Worm (Caenorhabditis elegans) whole organism, young adult: Measurements from ENCODE around the gene F09E5.8.
A peak's percentile ranks its signal among the peaks of the same experiment; 100 is the strongest.

Experiments
- B0035.1 ChIP-seq: sonication (generic microtip); optimal IDR thresholded peaks from 2 replicates; lab custom pipeline; 2016; ENCODE audit warnings: missing genetic modification characterization, mild to moderate bottlenecking, missing compliant biosample characterization, missing genotype, missing genetic modification reagents
- B0336.3 ChIP-seq: fragments of 200-800 bp; sonication (Bioruptor generic); IDR thresholded peaks from 2 replicates; pipeline ENCODE4 v1.3.6; 2022; ENCODE audit warnings: missing genetic modification characterization, missing compliant biosample characterization
- C06A6.2 ChIP-seq: fragments of 200-800 bp; sonication (Bioruptor generic); conservative IDR thresholded peaks from 2 replicates; pipeline ENCODE4 v1.3.6; 2022; ENCODE audit warnings: missing genetic modification characterization, missing compliant biosample characterization
- C17E4.6 ChIP-seq: fragments of 200-800 bp; sonication (Bioruptor generic); IDR thresholded peaks from 2 replicates; pipeline ENCODE4 v1.3.6; 2022; ENCODE audit warnings: missing genetic modification reagents, missing genetic modification characterization, missing compliant biosample characterization
- F23B12.7 ChIP-seq: sonication (generic microtip); optimal IDR thresholded peaks from 2 replicates; lab custom pipeline; 2017; ENCODE audit warnings: missing genetic modification characterization, mild to moderate bottlenecking, missing compliant biosample characterization, antibody characterized with exemption, moderate library complexity; ENCODE audit not compliant: insufficient read depth
- F33H1.4 ChIP-seq: fragments of 200-800 bp; sonication (Bioruptor generic); IDR thresholded peaks from 2 replicates; pipeline ENCODE4 v1.3.6; 2022; ENCODE audit warnings: missing genetic modification reagents, missing genetic modification characterization, missing compliant biosample characterization
- F55B11.4 ChIP-seq: sonication (generic microtip); optimal IDR thresholded peaks from 2 replicates; lab custom pipeline; 2016; ENCODE audit warnings: missing compliant biosample characterization, missing genetic modification characterization, borderline replicate concordance; ENCODE audit not compliant: insufficient read depth
- K11D2.4 ChIP-seq: fragments of 200-800 bp; sonication (Bioruptor generic); IDR thresholded peaks from 2 replicates; pipeline ENCODE4 v1.3.6; 2022; ENCODE audit warnings: missing genetic modification reagents, missing genetic modification characterization, missing compliant biosample characterization
- K12H6.12 ChIP-seq: fragments of 200-800 bp; sonication (Bioruptor generic); optimal IDR thresholded peaks from 2 replicates; lab custom pipeline; 2018; ENCODE audit warnings: mild to moderate bottlenecking, missing genetic modification characterization, missing compliant biosample characterization
- T07F8.4 ChIP-seq: sonication (generic microtip); optimal IDR thresholded peaks from 2 replicates; lab custom pipeline; 2016; ENCODE audit warnings: mild to moderate bottlenecking, missing genetic modification characterization, moderate library complexity, missing compliant biosample characterization
- Y53G8AR.9 ChIP-seq: fragments of 200-800 bp; sonication (Bioruptor generic); conservative IDR thresholded peaks from 2 replicates; pipeline ENCODE4 v1.3.6; 2022; ENCODE audit warnings: missing genetic modification reagents, missing genetic modification characterization, missing compliant biosample characterization
- Y95B8A.8 ChIP-seq: fragments of 200-800 bp; sonication (Bioruptor generic); IDR thresholded peaks from 2 replicates; pipeline ENCODE4 v1.3.6; 2022; ENCODE audit warnings: missing genetic modification reagents, missing genetic modification characterization, missing compliant biosample characterization
- bed-2 ChIP-seq: fragments of 200-800 bp; sonication (Bioruptor generic); IDR thresholded peaks from 2 replicates; pipeline ENCODE4 v1.3.6; 2022; ENCODE audit warnings: missing genetic modification reagents, missing genetic modification characterization, missing compliant biosample characterization
- ccch-3 ChIP-seq: fragments of 200-800 bp; sonication (Bioruptor generic); optimal IDR thresholded peaks from 2 replicates; lab custom pipeline; 2018; ENCODE audit warnings: mild to moderate bottlenecking, missing genetic modification characterization, missing compliant biosample characterization
- cebp-1 ChIP-seq, 2 experiments: fragments of 200-800 bp in 1 of 2; sonication (Bioruptor generic) in 1 of 2; sonication (generic microtip) in 1 of 2; IDR thresholded peaks in 1 of 2; optimal IDR thresholded peaks in 1 of 2; 2 replicates each; pipeline versions ENCODE4 v1.3.6 to Lab custom; 2017 to 2022; ENCODE audit warnings: missing compliant biosample characterization in 2 of 2, missing genetic modification characterization in 2 of 2, mild to moderate bottlenecking in 1 of 2, missing genetic modification reagents in 1 of 2, moderate library complexity in 1 of 2
- ceh-27 ChIP-seq: fragments of 200-800 bp; sonication (Bioruptor generic); optimal IDR thresholded peaks from 2 replicates; lab custom pipeline; 2018; ENCODE audit warnings: mild to moderate bottlenecking, missing genetic modification characterization, moderate library complexity, missing compliant biosample characterization
- ceh-40 ChIP-seq: fragments of 200-800 bp; sonication (Bioruptor generic); IDR thresholded peaks from 2 replicates; pipeline ENCODE4 v1.3.6; 2022; ENCODE audit warnings: missing genetic modification characterization, missing compliant biosample characterization
- efl-1 ChIP-seq: fragments of 150-350 bp; optimal IDR thresholded peaks from 2 replicates; lab custom pipeline; 2014; ENCODE audit warnings: missing biosample characterization, missing genetic modification reagents, missing genetic modification characterization
- gei-17 ChIP-seq: fragments of 200-800 bp; sonication (Bioruptor generic); optimal IDR thresholded peaks from 2 replicates; lab custom pipeline; 2018; ENCODE audit warnings: mild to moderate bottlenecking, missing genetic modification characterization, missing compliant biosample characterization
- him-1 ChIP-seq: sonication (generic microtip); optimal IDR thresholded peaks from 2 replicates; lab custom pipeline; 2016; ENCODE audit warnings: missing genotype, missing genetic modification reagents, missing genetic modification characterization, missing compliant biosample characterization
- hmg-20 ChIP-seq: fragments of 200-800 bp; sonication (Bioruptor generic); IDR thresholded peaks from 2 replicates; pipeline ENCODE4 v1.3.6; 2022; ENCODE audit warnings: missing genetic modification reagents, missing genetic modification characterization, missing compliant biosample characterization
- hrde-1 ChIP-seq: sonication (generic microtip); optimal IDR thresholded peaks from 2 replicates; lab custom pipeline; 2016; ENCODE audit warnings: missing genetic modification characterization, mild to moderate bottlenecking, missing compliant biosample characterization, moderate library complexity, missing genotype, missing genetic modification reagents, borderline replicate concordance
- hsf-1 ChIP-seq: fragments of 200-800 bp; sonication (Bioruptor generic); IDR thresholded peaks from 2 replicates; pipeline ENCODE4 v1.3.6; 2022; ENCODE audit warnings: missing genetic modification reagents, missing genetic modification characterization, missing compliant biosample characterization
- lag-1 ChIP-seq: fragments of 200-800 bp; sonication (Bioruptor generic); IDR thresholded peaks from 2 replicates; pipeline ENCODE4 v1.3.6; 2022; ENCODE audit warnings: missing genetic modification reagents, missing genetic modification characterization, missing compliant biosample characterization
- let-607 ChIP-seq, 2 experiments: fragments of 200-800 bp in 1 of 2; sonication (Bioruptor generic) in 1 of 2; sonication (generic microtip) in 1 of 2; optimal IDR thresholded peaks; 2 replicates each; lab custom pipeline; 2016 to 2018; ENCODE audit warnings: mild to moderate bottlenecking in 2 of 2, missing compliant biosample characterization in 2 of 2, missing genetic modification characterization in 2 of 2, moderate library complexity in 2 of 2, missing genotype in 1 of 2
- lin-54 ChIP-seq: fragments of 200-800 bp; sonication (Bioruptor generic); optimal IDR thresholded peaks from 2 replicates; lab custom pipeline; 2018; ENCODE audit warnings: mild to moderate bottlenecking, missing genetic modification characterization, missing compliant biosample characterization
- lir-1 ChIP-seq: fragments of 200-800 bp; sonication (Bioruptor generic); conservative IDR thresholded peaks from 2 replicates; pipeline ENCODE4 v1.3.6; 2022; ENCODE audit warnings: missing genetic modification reagents, missing genetic modification characterization, missing compliant biosample characterization
- madf-10 ChIP-seq: sonication (generic microtip); optimal IDR thresholded peaks from 2 replicates; lab custom pipeline; 2016; ENCODE audit warnings: mild to moderate bottlenecking, missing genetic modification characterization, missing compliant biosample characterization
- madf-3 ChIP-seq: fragments of 200-800 bp; sonication (Bioruptor generic); IDR thresholded peaks from 2 replicates; pipeline ENCODE4 v1.3.6; 2022; ENCODE audit warnings: missing genetic modification reagents, missing genetic modification characterization, missing compliant biosample characterization
- mcd-1 ChIP-seq: fragments of 200-800 bp; sonication (Bioruptor generic); IDR thresholded peaks from 2 replicates; pipeline ENCODE4 v1.3.6; 2022; ENCODE audit warnings: missing genetic modification reagents, missing genetic modification characterization, missing compliant biosample characterization
- nfyb-1 ChIP-seq: fragments of 200-800 bp; sonication (Bioruptor generic); IDR thresholded peaks from 2 replicates; pipeline ENCODE4 v1.3.6; 2022; ENCODE audit warnings: missing genetic modification reagents, missing genetic modification characterization, missing compliant biosample characterization
- nhr-120 ChIP-seq: fragments of 200-800 bp; sonication (Bioruptor generic); IDR thresholded peaks from 2 replicates; pipeline ENCODE4 v1.3.6; 2022; ENCODE audit warnings: missing genetic modification characterization, missing compliant biosample characterization
- nhr-27 ChIP-seq: fragments of 200-800 bp; sonication (Bioruptor generic); optimal IDR thresholded peaks from 2 replicates; lab custom pipeline; 2018; ENCODE audit warnings: mild to moderate bottlenecking, missing genetic modification characterization, moderate library complexity, missing compliant biosample characterization
- repo-1 ChIP-seq: sonication (generic microtip); optimal IDR thresholded peaks from 2 replicates; lab custom pipeline; 2017; ENCODE audit warnings: mild to moderate bottlenecking, missing genetic modification characterization, missing compliant biosample characterization
- snpc-4 ChIP-seq, 5 experiments: fragments of 150-350 bp in 1 of 5; sonication (generic microtip) in 4 of 5; optimal IDR thresholded peaks; 2 replicates each; lab custom pipeline; 2014 to 2018; ENCODE audit warnings: missing genetic modification characterization in 5 of 5, missing biosample characterization in 3 of 5, antibody characterized with exemption in 2 of 5, mild to moderate bottlenecking in 2 of 5, missing compliant biosample characterization in 2 of 5, missing genotype in 2 of 5, moderate library complexity in 2 of 5, missing genetic modification reagents in 1 of 5
- tlf-1 ChIP-seq: fragments of 200-800 bp; sonication (Bioruptor generic); optimal IDR thresholded peaks from 2 replicates; lab custom pipeline; 2018; ENCODE audit warnings: mild to moderate bottlenecking, missing genetic modification characterization, missing compliant biosample characterization
- unc-130 ChIP-seq: sonication (generic microtip); optimal IDR thresholded peaks from 2 replicates; lab custom pipeline; 2016; ENCODE audit warnings: missing genetic modification reagents, missing genetic modification characterization, missing compliant biosample characterization
- ztf-18 ChIP-seq: sonication (generic microtip); optimal IDR thresholded peaks from 2 replicates; lab custom pipeline; 2016; ENCODE audit warnings: missing genotype, mild to moderate bottlenecking, missing genetic modification characterization, missing compliant biosample characterization

Gene F09E5.8

DNA sequence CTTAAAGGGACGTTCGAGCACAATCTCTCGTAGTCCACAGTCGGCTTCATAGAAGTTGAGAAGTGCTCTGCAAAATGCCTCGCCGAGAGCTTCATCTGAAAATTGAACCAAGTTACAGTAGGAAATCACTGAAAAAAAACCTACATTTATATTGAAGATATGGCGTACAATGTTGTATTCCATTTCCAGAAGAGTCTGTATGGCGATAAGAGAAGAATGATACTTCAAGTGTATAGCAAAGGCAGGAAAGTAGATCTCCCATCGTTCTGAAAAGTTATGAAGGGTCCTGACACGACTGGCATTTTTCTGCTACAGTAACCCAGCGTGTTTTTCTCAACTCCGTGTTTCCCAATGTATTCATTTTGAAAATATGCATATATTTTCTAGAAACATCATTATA, 33.8 kb downstream of the F09E5.8 start:
- TF ChIP-seq hrde-1 (tag; lab: Kevin White, UChicago), result peak; percentile 53
- 0 out of 2 replicates have a peak, but pooled peaks have one; percentile 8 for TF ChIP-seq nfyb-1 (GFP tag; lab: Robert Waterston, UW)
- no peak for TF ChIP-seq lir-1 (GFP tag; lab: Robert Waterston, UW)
- no peak for TF ChIP-seq let-607 (tag; optimal IDR thresholded peaks at IDR 0.05; lab: Kevin White, UChicago)
- TF ChIP-seq, all 124 proteins: peak for 2

DNA sequence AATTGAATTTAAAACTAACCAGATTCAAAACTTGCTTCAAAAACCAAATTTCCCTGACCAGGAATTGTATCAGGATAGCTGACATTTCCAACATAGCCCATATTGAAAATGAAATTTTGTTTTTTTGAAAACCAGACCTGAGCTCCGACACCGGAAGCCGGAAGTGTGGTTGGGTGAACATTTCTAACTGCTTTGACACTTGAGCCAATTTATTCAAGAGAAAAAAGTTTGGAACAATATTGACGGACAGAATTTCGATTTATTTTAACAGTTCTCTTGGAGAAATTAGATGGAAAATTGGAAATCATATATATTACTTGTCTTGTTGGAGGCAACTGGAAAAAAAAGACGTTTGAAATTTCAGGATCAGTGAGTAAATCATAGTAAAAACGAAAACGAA, 36.7 kb downstream of the F09E5.8 start, which contains the start of gene ccpp-6:
ccpp-6 (minus strand) TSS at position 101 of the 400 bp plus-strand sequence.
- TF ChIP-seq hmg-20 (GFP tag; lab: Robert Waterston, UW) (no peak), ccch-3 (no peak), B0035.1 (tag; lab: Kevin White, UChicago) (no peak), T07F8.4 (tag; lab: Kevin White, UChicago) (no peak), K12H6.12 (tag; lab: Kevin White, UChicago) (no peak), C17E4.6 (no peak), lin-54 (GFP tag; lab: Kevin White, UChicago) (no peak), lag-1 (no peak), B0336.3 (peak; percentile 40; the same call in 1 of the 2 replicates), nhr-27 (tag; lab: Kevin White, UChicago) (no peak), hsf-1 (GFP tag; lab: Robert Waterston, UW) (0 out of 2 replicates have a peak, but pooled peaks have one; percentile 22), him-1 (tag; lab: Kevin White, UChicago) (peak; percentile 23), tlf-1 (GFP tag; lab: Kevin White, UChicago) (no peak), bed-2 (GFP tag; lab: Robert Waterston, UW) (no peak), ceh-27 (GFP tag; lab: Kevin White, UChicago) (no peak), unc-130 (GFP tag; lab: Kevin White, UChicago) (no peak), Y95B8A.8 (peak; percentile 36; the same call in 1 of the 2 replicates), madf-3 (0 out of 2 replicates have a peak, but pooled peaks have one; percentile 42), Y53G8AR.9 (GFP tag; lab: Robert Waterston, UW) (0 out of 2 replicates have a peak, but pooled peaks have one; percentile 11), gei-17 (GFP tag; lab: Kevin White, UChicago) (no peak), snpc-4 (GFP tag; optimal IDR thresholded peaks at IDR 0.05; lab: Kevin White, UChicago) (no peak), snpc-4 (tag; optimal IDR thresholded peaks at IDR 0.05; lab: Kevin White, UChicago) (no peak), F33H1.4 (no peak), F55B11.4 (tag; lab: Kevin White, UChicago) (no peak), madf-10 (tag; lab: Kevin White, UChicago) (no peak)
- TF ChIP-seq, all 124 proteins: peak for 6

DNA sequence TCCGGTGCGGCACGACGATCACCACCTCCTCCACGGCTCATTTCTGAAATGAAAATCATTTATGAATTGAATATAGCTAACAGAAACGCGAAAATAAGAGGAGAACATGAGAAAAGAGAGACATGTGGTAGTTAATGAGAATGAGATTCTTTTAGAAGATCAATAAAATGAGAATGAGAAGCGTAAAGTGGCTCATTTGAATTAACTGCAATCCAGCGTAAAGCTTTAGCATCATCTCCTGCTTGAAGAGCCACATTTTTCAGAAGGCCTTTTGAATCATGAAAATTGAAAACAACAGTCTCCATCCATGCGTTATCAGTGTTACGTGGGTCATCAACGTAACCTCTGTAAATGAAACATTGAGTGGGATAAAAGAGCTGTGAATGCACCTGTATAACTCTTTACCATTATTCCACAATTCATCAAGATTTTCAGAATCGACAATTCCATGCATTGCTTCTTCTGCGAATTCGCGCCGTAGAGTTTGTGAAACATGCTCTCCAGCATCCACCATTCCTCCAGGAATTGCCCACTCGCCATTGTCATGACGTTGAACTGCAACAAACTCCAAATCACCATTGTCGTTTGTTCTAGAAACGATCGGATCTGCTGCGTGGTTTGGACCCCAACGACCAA, 38.4 kb downstream of the F09E5.8 start, which contains the start of gene rsp-4:
rsp-4 (minus strand) TSS at position 51 of the 636 bp plus-strand sequence.
- TF ChIP-seq nfyb-1 (GFP tag; lab: Robert Waterston, UW) (0 out of 2 replicates have a peak, but pooled peaks have one; percentile 36), F23B12.7 (tag; lab: Kevin White, UChicago) (no peak), mcd-1 (GFP tag; lab: Robert Waterston, UW) (no peak)

DNA sequence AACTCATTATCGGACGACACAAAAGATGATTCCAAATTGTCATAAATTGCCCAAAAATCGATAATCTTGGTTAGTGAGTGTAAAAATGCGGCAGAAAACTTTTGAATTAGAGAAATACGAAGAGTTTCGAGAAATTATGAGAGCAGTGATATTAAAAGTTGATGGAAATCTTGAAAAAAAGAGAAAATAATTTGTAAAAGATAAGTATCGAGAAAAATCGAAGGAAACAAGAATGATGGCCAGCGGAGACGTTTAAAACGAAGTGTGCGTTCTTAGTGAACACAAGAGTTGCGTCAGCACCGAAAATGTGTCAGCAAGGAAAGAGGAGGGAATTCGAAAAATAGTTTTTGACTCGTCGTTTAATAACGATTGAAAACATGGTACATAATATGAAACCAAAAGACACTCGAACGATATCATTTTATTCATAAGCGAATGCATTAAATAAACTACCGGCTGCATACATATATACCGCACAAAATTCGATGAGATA, 39.4 kb downstream of the F09E5.8 start, which contains the start of gene ndx-6:
ndx-6 (minus strand) TSS at position 51 of the 493 bp plus-strand sequence.
- TF ChIP-seq K11D2.4 (GFP tag; lab: Robert Waterston, UW) (peak; percentile 61; the same call in 1 of the 2 replicates), C06A6.2 (GFP tag; lab: Robert Waterston, UW) (0 out of 2 replicates have a peak, but pooled peaks have one; percentile 54), ceh-40 (no peak), nhr-120 (GFP tag; lab: Robert Waterston, UW) (no peak), repo-1 (tag; lab: Kevin White, UChicago) (peak; percentile 58), cebp-1 (GFP tag; IDR thresholded peaks at IDR 0.05; lab: Robert Waterston, UW) (no peak), cebp-1 (tag; optimal IDR thresholded peaks at IDR 0.05; lab: Kevin White, UChicago) (peak; percentile 65), lin-54 (GFP tag; lab: Kevin White, UChicago) (peak; percentile 98), madf-3 (peak; percentile 75; the same call in 1 of the 2 replicates), ztf-18 (tag; lab: Kevin White, UChicago) (peak; percentile 95), hsf-1 (GFP tag; lab: Robert Waterston, UW) (peak; percentile 53; the same call in 1 of the 2 replicates), let-607 (tag; optimal IDR thresholded peaks at IDR 0.05; lab: Kevin White, UChicago) (peak in 1 of 2 experiments; percentile 52), efl-1 (GFP tag; lab: Kevin White, UChicago) (peak; percentile 85), tlf-1 (GFP tag; lab: Kevin White, UChicago) (peak; percentile 28), nfyb-1 (GFP tag; lab: Robert Waterston, UW) (peak; percentile 77; the same call in 1 of the 2 replicates)
